Worm (Caenorhabditis elegans): ENCODE data around the gene rde-1.

The rde-1 gene

DNA sequence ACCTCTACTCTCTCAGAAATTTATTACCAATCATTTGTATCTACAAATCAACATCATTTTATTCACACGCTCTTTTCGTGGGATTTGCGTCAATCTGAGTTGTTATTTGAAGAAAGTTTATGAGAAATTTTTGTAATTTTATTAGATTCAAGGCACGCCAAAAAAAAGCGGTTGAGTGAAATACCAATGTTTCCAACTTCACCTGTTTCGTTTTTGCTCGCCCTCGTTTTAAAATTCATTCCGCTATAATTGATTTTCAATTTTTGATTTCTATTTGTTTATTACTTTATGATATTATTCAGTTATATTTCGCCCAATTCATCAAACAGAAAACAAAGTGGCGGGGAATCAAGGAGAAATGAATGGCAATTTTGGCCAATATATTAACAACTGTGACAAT, 9.3 kb upstream of the rde-1 start, which contains the start of gene K08H10.10 (continued):
- TF ChIP-seq dpff-1 (tag; optimal IDR thresholded peaks at IDR 0.05) (no peak), nhr-27 (tag; optimal IDR thresholded peaks at IDR 0.05) (no peak), nhr-90 (tag; optimal IDR thresholded peaks at IDR 0.05) (no peak), snpc-1.3 (tag; optimal IDR thresholded peaks at IDR 0.05; ENCODE audit: insufficient read depth) (no peak), tlf-1 (GFP tag; optimal IDR thresholded peaks at IDR 0.05) (no peak), dpl-1 (GFP tag; optimal IDR thresholded peaks at IDR 0.05) (no peak)

DNA sequence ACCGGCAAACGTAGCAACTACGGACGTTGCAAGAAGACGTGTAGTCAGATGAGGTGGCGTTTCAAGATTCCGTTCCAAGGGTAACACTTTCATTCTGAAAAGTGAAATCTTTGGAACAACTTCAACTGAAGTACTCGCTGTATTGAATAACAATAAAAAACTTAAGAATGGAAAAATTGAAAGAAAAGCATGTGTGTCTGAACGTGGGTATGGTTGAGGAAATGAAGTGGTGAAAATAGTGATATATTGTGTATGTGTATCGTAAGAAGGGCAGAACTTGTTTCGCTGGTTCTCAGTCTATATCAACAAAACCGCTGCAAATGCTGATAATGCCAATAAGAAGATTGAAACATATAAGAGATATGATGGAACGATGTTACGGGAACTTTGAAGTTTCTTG, 4.3 kb upstream of the rde-1 start, which contains the start of gene K08H10.6:
Gene K08H10.6 (minus strand): TSS at position 101 of the 400 bp plus-strand sequence.
- TF ChIP-seq F33H1.4 (GFP tag; IDR thresholded peaks at IDR 0.05) (no peak), hmg-1.2 (GFP tag; IDR thresholded peaks at IDR 0.05) (no peak), Y79H2A.3 (GFP tag; conservative IDR thresholded peaks at IDR 0.05) (no peak)

- TF ChIP-seq egl-18 (GFP tag; IDR thresholded peaks at IDR 0.05) (no peak), attf-3 (GFP tag; conservative IDR thresholded peaks at IDR 0.05) (no peak), dox-1 (GFP tag; IDR thresholded peaks at IDR 0.05) (no peak)
Observed at ce11 chrV:9987688-9988087, 3.8 kb downstream of the rde-1 start, which contains the start of gene C27H6.8. Gene C27H6.8 (minus strand): TSS chrV:9987788.

ce11 chrV:9986177-9986576, 5.3 kb downstream of the rde-1 start, which contains the start of gene rmd-2:
Gene rmd-2 (minus strand): TSS chrV:9986277.
- TF ChIP-seq ztf-28 (GFP tag; IDR thresholded peaks at IDR 0.05), result no peak
- TF ChIP-seq F49E8.2 (tag; optimal IDR thresholded peaks at IDR 0.05; ENCODE audit: insufficient read depth), result no peak
- TF ChIP-seq B0019.2 (GFP tag; conservative IDR thresholded peaks at IDR 0.05), result no peak
- TF ChIP-seq madf-10 (tag; optimal IDR thresholded peaks at IDR 0.05), result no peak

ce11 chrV:9985227-9985864, 6.1 kb downstream of the rde-1 start:
- TF ChIP-seq madf-6 (GFP tag; IDR thresholded peaks at IDR 0.05), result peak; percentile 75
- peak; percentile 52 for TF ChIP-seq xnd-1 (tag; optimal IDR thresholded peaks at IDR 0.05)
- no peak for TF ChIP-seq let-607 (tag; optimal IDR thresholded peaks at IDR 0.05)
- no peak for TF ChIP-seq tbx-9 (tag; optimal IDR thresholded peaks at IDR 0.05; ENCODE audit: borderline replicate concordance)
- TF ChIP-seq mes-4 (tag; optimal IDR thresholded peaks at IDR 0.05), result no peak
- peak; percentile 51 for TF ChIP-seq madf-8 (GFP tag; conservative IDR thresholded peaks at IDR 0.05)
- no peak for TF ChIP-seq ceh-79 (tag; optimal IDR thresholded peaks at IDR 0.05)
- TF ChIP-seq hrde-1 (tag; optimal IDR thresholded peaks at IDR 0.05; ENCODE audit: borderline replicate concordance), result no peak
- peak; percentile 64 for TF ChIP-seq efl-1 (GFP tag; optimal IDR thresholded peaks at IDR 0.05)

- TF ChIP-seq let-526 (GFP tag; IDR thresholded peaks at IDR 0.05), result no peak
- TF ChIP-seq F23B12.7 (tag; optimal IDR thresholded peaks at IDR 0.05; ENCODE audit: insufficient read depth), result no peak
- TF ChIP-seq hmg-1.2 (GFP tag; IDR thresholded peaks at IDR 0.05), result peak; percentile 48; the same call in 1 of the 2 replicates
- no peak for TF ChIP-seq ceh-100 (GFP tag; IDR thresholded peaks at IDR 0.05)
- TF ChIP-seq cebp-1 (GFP tag; IDR thresholded peaks at IDR 0.05), result no peak
- TF ChIP-seq cebp-1 (tag; optimal IDR thresholded peaks at IDR 0.05), result peak; percentile 35
- TF ChIP-seq ama-1 (optimal IDR thresholded peaks at IDR 0.05), result peak; percentile 14
- no peak for TF ChIP-seq ama-1 (GFP tag; optimal IDR thresholded peaks at IDR 0.05)
- TF ChIP-seq Y95B8A.8 (GFP tag; IDR thresholded peaks at IDR 0.05), result no peak
- TF ChIP-seq nhr-80 (tag; optimal IDR thresholded peaks at IDR 0.05), result peak; percentile 65
- TF ChIP-seq attf-5 (GFP tag; optimal IDR thresholded peaks at IDR 0.05), result peak; percentile 10
- no peak for TF ChIP-seq pha-4 (tag; optimal IDR thresholded peaks at IDR 0.05)
- no peak for TF ChIP-seq tlf-1 (GFP tag; optimal IDR thresholded peaks at IDR 0.05)
Observed at ce11 chrV:9984821-9985220, 6.6 kb downstream of the rde-1 start.
